Worm (Caenorhabditis elegans): ENCODE measurements around the gene srt-32.

srt-32 gene

ce11 chrV:14523788-14524582 lies 35.4 kb upstream of the srt-32 start, which contains the start of gene ril-1:
ril-1 (minus strand) TSS chrV:14524129.
- TF ChIP-seq dmd-9 (GFP tag; IDR thresholded peaks at IDR 0.05) (no peak), F10B5.3 (tag; optimal IDR thresholded peaks at IDR 0.05) (no peak), rbr-2 (tag; optimal IDR thresholded peaks at IDR 0.05) (peak; percentile 41), unc-130 (GFP tag; optimal IDR thresholded peaks at IDR 0.05) (no peak), snpc-4 (tag; optimal IDR thresholded peaks at IDR 0.05) (no peak), daf-19 (GFP tag; conservative IDR thresholded peaks at IDR 0.05) (no peak), nhr-102 (tag; optimal IDR thresholded peaks at IDR 0.05) (no peak), lin-13 (GFP tag; optimal IDR thresholded peaks at IDR 0.05) (peak; percentile 40), hif-1 (tag; optimal IDR thresholded peaks at IDR 0.05) (peak in 1 of 2 experiments; percentile 28), vab-7 (GFP tag; IDR thresholded peaks at IDR 0.05) (no peak), ceh-82 (tag; optimal IDR thresholded peaks at IDR 0.05) (no peak), php-3 (GFP tag; IDR thresholded peaks at IDR 0.05) (no peak), nhr-28 (tag; optimal IDR thresholded peaks at IDR 0.05) (peak; percentile 59), jun-1 (tag; optimal IDR thresholded peaks at IDR 0.05) (no peak), mep-1 (tag; optimal IDR thresholded peaks at IDR 0.05) (peak; percentile 75), egl-27 (tag; optimal IDR thresholded peaks at IDR 0.05) (no peak), lin-38 (GFP tag; IDR thresholded peaks at IDR 0.05) (peak; percentile 62), lir-3 (tag; optimal IDR thresholded peaks at IDR 0.05) (no peak), nhr-111 (GFP tag; optimal IDR thresholded peaks at IDR 0.05) (no peak), daf-8 (GFP tag; IDR thresholded peaks at IDR 0.05) (no peak), hmg-1.1 (GFP tag; IDR thresholded peaks at IDR 0.05) (peak; percentile 45; the same call in 1 of the 2 replicates), hlh-30 (tag; optimal IDR thresholded peaks at IDR 0.05; ENCODE audit: insufficient read depth) (peak; percentile 35), spr-3 (GFP tag; optimal IDR thresholded peaks at IDR 0.05) (no peak), F44E2.7 (GFP tag; IDR thresholded peaks at IDR 0.05) (no peak), nhr-48 (tag; optimal IDR thresholded peaks at IDR 0.05) (no peak), nhr-76 (tag; optimal IDR thresholded peaks at IDR 0.05) (no peak), attf-4 (tag; optimal IDR thresholded peaks at IDR 0.05) (no peak), daf-16 (GFP tag; optimal IDR thresholded peaks at IDR 0.05) (no peak), daf-16 (tag; optimal IDR thresholded peaks at IDR 0.05) (peak; percentile 40), dpl-1 (GFP tag; optimal IDR thresholded peaks at IDR 0.05) (peak; percentile 53), dve-1 (tag; optimal IDR thresholded peaks at IDR 0.05; ENCODE audit: insufficient read depth) (no peak), aly-2 (tag; optimal IDR thresholded peaks at IDR 0.05) (no peak), nhr-6 (tag; optimal IDR thresholded peaks at IDR 0.05) (peak; percentile 89), saeg-2 (GFP tag; IDR thresholded peaks at IDR 0.05) (no peak), daf-12 (tag; optimal IDR thresholded peaks at IDR 0.05) (no peak), mes-2 (tag; optimal IDR thresholded peaks at IDR 0.05; ENCODE audit: poor library complexity, severe bottlenecking) (peak; percentile 77), nhr-11 (tag; optimal IDR thresholded peaks at IDR 0.05) (no peak), duxl-1 (tag; optimal IDR thresholded peaks at IDR 0.05; ENCODE audit: poor library complexity) (no peak), lsy-2 (tag; optimal IDR thresholded peaks at IDR 0.05) (peak in 1 of 2 experiments; percentile 66), nhr-77 (tag; optimal IDR thresholded peaks at IDR 0.05) (peak; percentile 43), aha-1 (tag) (peak; percentile 77), ceh-62 (tag; optimal IDR thresholded peaks at IDR 0.05) (no peak), tra-1 (GFP tag; IDR thresholded peaks at IDR 0.05) (no peak), mxl-3 (GFP tag; optimal IDR thresholded peaks at IDR 0.05) (peak; percentile 6), mdl-1 (tag; optimal IDR thresholded peaks at IDR 0.05) (no peak)

All from whole organism, L4 larva.